Worm (Caenorhabditis elegans): ENCODE results near the gene srbc-48.
"Not testable (repeated sequence)": the region's sequence is repeated elsewhere in the genome, so short reads cannot be mapped to it uniquely, and the experiment has no call there.

- TF ChIP-seq ztf-23 (GFP tag; IDR thresholded peaks at IDR 0.05); flt-1 (GFP tag; IDR thresholded peaks at IDR 0.05); cog-1 (tag; optimal IDR thresholded peaks at IDR 0.05); klf-2 (GFP tag; conservative IDR thresholded peaks at IDR 0.05): not testable (repeated sequence)
These were observed 17.0 kb upstream of the srbc-48 start, which contains the start of gene srd-27 for ce11 chrV:15803079-15803478.
